Worm (Caenorhabditis elegans): ENCODE measurements around the gene R06B10.7.

DNA sequence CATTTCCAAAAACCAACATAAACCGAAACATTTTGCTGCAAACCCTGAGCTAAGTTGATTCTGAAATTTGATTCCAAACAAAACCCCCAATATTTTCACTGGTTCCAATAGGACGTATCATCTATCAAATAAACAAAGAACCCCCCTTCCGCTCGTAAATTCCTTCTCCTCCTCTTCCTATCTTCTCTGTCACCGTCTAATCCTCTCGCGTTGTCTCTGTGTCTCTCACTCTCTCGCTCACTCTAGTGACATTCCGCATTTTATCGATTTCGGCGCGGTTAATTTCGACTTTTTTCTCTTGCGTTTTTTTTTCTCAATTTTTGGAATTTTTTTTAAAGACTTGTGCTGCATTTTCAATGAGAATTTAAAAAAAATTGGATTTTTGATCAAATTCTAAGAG lies 19.2 kb downstream of the R06B10.7 start:
- TF ChIP-seq ztf-23 (GFP tag; IDR thresholded peaks at IDR 0.05), result no peak
- no peak for TF ChIP-seq ref-1 (GFP tag; conservative IDR thresholded peaks at IDR 0.05)
- TF ChIP-seq ztf-29 (GFP tag; IDR thresholded peaks at IDR 0.05), result no peak
- no peak for TF ChIP-seq med-1 (GFP tag; optimal IDR thresholded peaks at IDR 0.05; ENCODE audit: insufficient read depth)
